Fruit fly (Drosophila melanogaster) whole organism, adult: ENCODE measurements around the gene be.

Experiments used
- Crg-1 ChIP-seq: fragments of 200-800 bp; sonication (Bioruptor generic); optimal IDR thresholded peaks from 2 replicates; lab custom pipeline; 2016; ENCODE audit warnings: missing biosample characterization, missing genetic modification characterization
- ovo ChIP-seq: fragments of 200-800 bp; sonication (Bioruptor generic); optimal IDR thresholded peaks from 2 replicates; lab custom pipeline; 2016; ENCODE audit warnings: missing biosample characterization, missing genetic modification characterization
- pad ChIP-seq: fragments of 200-800 bp; sonication (Bioruptor generic); optimal IDR thresholded peaks from 3 replicates; lab custom pipeline; 2017; ENCODE audit warnings: missing biosample characterization, missing genetic modification characterization, mild to moderate bottlenecking, moderate library complexity, missing genetic modification reagents

- no peak for TF ChIP-seq pad (GFP tag; lab: Kevin White, UChicago)
- no peak for TF ChIP-seq ovo (GFP tag; lab: Kevin White, UChicago)
- TF ChIP-seq Crg-1, result peak; percentile 10
Observed at dm6 chrX:15076038-15076575, 51.9 kb downstream of the be start, which contains the start of gene Lsd-2.
